Worm (Caenorhabditis elegans) whole organism, L3 larva: ENCODE results near the gene brd-1.

Source experiments
- R02D3.7 ChIP-seq: fragments of 150-350 bp; optimal IDR thresholded peaks from 2 replicates; lab custom pipeline; 2014; ENCODE audit warnings: missing biosample characterization, missing genetic modification characterization
- aly-2 ChIP-seq: fragments of 150-350 bp; optimal IDR thresholded peaks from 2 replicates; lab custom pipeline; 2014; ENCODE audit warnings: missing biosample characterization, missing genetic modification characterization
- ama-1 ChIP-seq: fragments of 150-350 bp; optimal IDR thresholded peaks from 2 replicates; lab custom pipeline; 2018
- ceh-28 ChIP-seq: fragments of 150-350 bp; optimal IDR thresholded peaks from 2 replicates; lab custom pipeline; 2014; ENCODE audit warnings: missing biosample characterization, missing genetic modification reagents, missing genetic modification characterization
- ceh-82 ChIP-seq: fragments of 150-350 bp; optimal IDR thresholded peaks from 2 replicates; lab custom pipeline; 2014; ENCODE audit warnings: missing biosample characterization, missing genetic modification characterization
- ceh-9 ChIP-seq: sonication (generic microtip); optimal IDR thresholded peaks from 2 replicates; lab custom pipeline; 2018; ENCODE audit warnings: missing biosample characterization, missing genetic modification characterization
- daf-12 ChIP-seq: fragments of 150-350 bp; optimal IDR thresholded peaks from 2 replicates; lab custom pipeline; 2014; ENCODE audit warnings: missing biosample characterization, missing genetic modification reagents, missing genetic modification characterization
- egl-27 ChIP-seq: sonication (generic microtip); optimal IDR thresholded peaks from 4 replicates; lab custom pipeline; 2017; ENCODE audit warnings: missing biosample characterization, missing genetic modification reagents, missing genetic modification characterization
- elt-1 ChIP-seq: fragments of 150-350 bp; optimal IDR thresholded peaks from 2 replicates; lab custom pipeline; 2014; ENCODE audit warnings: missing biosample characterization, missing genetic modification characterization
- elt-2 ChIP-seq: sonication (generic microtip); optimal IDR thresholded peaks from 2 replicates; lab custom pipeline; 2016; ENCODE audit warnings: missing genetic modification reagents, mild to moderate bottlenecking, missing genetic modification characterization, missing compliant biosample characterization
- elt-3 ChIP-seq, 3 experiments: fragments of 150-350 bp in 1 of 3; sonication (generic microtip) in 2 of 3; optimal IDR thresholded peaks; 2 replicates in 2 of 3; 4 replicates in 1 of 3; lab custom pipeline; 2014 to 2017; ENCODE audit warnings: missing biosample characterization in 3 of 3, missing genetic modification characterization in 3 of 3
- fkh-10 ChIP-seq: sonication (generic microtip); optimal IDR thresholded peaks from 2 replicates; lab custom pipeline; 2017; ENCODE audit warnings: missing biosample characterization, missing genetic modification reagents, missing genetic modification characterization
- fkh-2 ChIP-seq: fragments of 150-350 bp; optimal IDR thresholded peaks from 2 replicates; lab custom pipeline; 2014; ENCODE audit warnings: missing biosample characterization, missing genetic modification reagents, missing genetic modification characterization
- hmg-11 ChIP-seq: sonication (generic microtip); optimal IDR thresholded peaks from 2 replicates; lab custom pipeline; 2016; ENCODE audit warnings: missing genetic modification characterization, missing compliant biosample characterization
- jun-1 ChIP-seq: fragments of 150-350 bp; optimal IDR thresholded peaks from 2 replicates; lab custom pipeline; 2014; ENCODE audit warnings: missing biosample characterization, missing genetic modification reagents, missing genetic modification characterization
- lin-15B ChIP-seq: fragments of 150-350 bp; optimal IDR thresholded peaks from 2 replicates; lab custom pipeline; 2014; ENCODE audit warnings: missing biosample characterization, missing genetic modification characterization
- lsy-12 ChIP-seq: sonication (generic microtip); optimal IDR thresholded peaks from 2 replicates; lab custom pipeline; 2016; ENCODE audit warnings: mild to moderate bottlenecking, missing genetic modification characterization, missing compliant biosample characterization
- mdl-1 ChIP-seq: fragments of 150-350 bp; optimal IDR thresholded peaks from 2 replicates; lab custom pipeline; 2014; ENCODE audit warnings: missing biosample characterization, missing genetic modification characterization
- nfya-1 ChIP-seq: sonication (generic microtip); optimal IDR thresholded peaks from 2 replicates; lab custom pipeline; 2017; ENCODE audit warnings: missing genetic modification characterization, mild to moderate bottlenecking, missing compliant biosample characterization, antibody characterized with exemption, moderate library complexity; ENCODE audit not compliant: insufficient read depth
- nhr-11 ChIP-seq: fragments of 150-350 bp; optimal IDR thresholded peaks from 2 replicates; lab custom pipeline; 2014; ENCODE audit warnings: missing biosample characterization, missing genetic modification characterization
- nhr-23 ChIP-seq: fragments of 150-350 bp; optimal IDR thresholded peaks from 2 replicates; lab custom pipeline; 2014; ENCODE audit warnings: missing biosample characterization, missing genetic modification reagents, missing genetic modification characterization
- nhr-237 ChIP-seq: fragments of 150-350 bp; optimal IDR thresholded peaks from 2 replicates; lab custom pipeline; 2014; ENCODE audit warnings: missing biosample characterization, missing genetic modification characterization
- nhr-25 ChIP-seq: sonication (generic microtip); optimal IDR thresholded peaks from 2 replicates; lab custom pipeline; 2017; ENCODE audit warnings: missing biosample characterization, missing genetic modification characterization
- nhr-28 ChIP-seq: fragments of 150-350 bp; optimal IDR thresholded peaks from 2 replicates; lab custom pipeline; 2014; ENCODE audit warnings: missing biosample characterization, missing genetic modification characterization
- nhr-43 ChIP-seq: sonication (generic microtip); optimal IDR thresholded peaks from 2 replicates; lab custom pipeline; 2016; ENCODE audit warnings: mild to moderate bottlenecking, missing genetic modification characterization, missing compliant biosample characterization; ENCODE audit not compliant: poor library complexity, severe bottlenecking
- nhr-67 ChIP-seq: fragments of 150-350 bp; optimal IDR thresholded peaks from 2 replicates; lab custom pipeline; 2014; ENCODE audit warnings: missing biosample characterization, missing genetic modification characterization
- nhr-76 ChIP-seq: fragments of 150-350 bp; sonication (generic microtip); optimal IDR thresholded peaks from 5 replicates; lab custom pipeline; 2014; ENCODE audit warnings: missing biosample characterization, missing genetic modification characterization
- pha-4 ChIP-seq: fragments of 150-350 bp; optimal IDR thresholded peaks from 2 replicates; lab custom pipeline; 2014; ENCODE audit warnings: missing biosample characterization, missing genetic modification reagents, missing genetic modification characterization
- pqm-1 ChIP-seq: fragments of 150-350 bp; optimal IDR thresholded peaks from 2 replicates; lab custom pipeline; 2017; ENCODE audit warnings: missing biosample characterization, missing genetic modification characterization, inconsistent platforms
- skn-1 ChIP-seq: fragments of 150-350 bp; optimal IDR thresholded peaks from 2 replicates; lab custom pipeline; 2014; ENCODE audit warnings: missing biosample characterization, missing genetic modification characterization
- snpc-4 ChIP-seq: fragments of 150-350 bp; optimal IDR thresholded peaks from 2 replicates; lab custom pipeline; 2014; ENCODE audit warnings: missing biosample characterization, missing genetic modification characterization
- tbx-2 ChIP-seq: sonication (generic microtip); optimal IDR thresholded peaks from 2 replicates; lab custom pipeline; 2016; ENCODE audit warnings: mild to moderate bottlenecking, missing genetic modification characterization, missing compliant biosample characterization
- unc-62 ChIP-seq: fragments of 150-350 bp; sonication (generic microtip); optimal IDR thresholded peaks from 4 replicates; lab custom pipeline; 2014; ENCODE audit warnings: missing biosample characterization, missing genetic modification reagents, missing genetic modification characterization
- zag-1 ChIP-seq: fragments of 150-350 bp; optimal IDR thresholded peaks from 2 replicates; lab custom pipeline; 2014; ENCODE audit warnings: missing biosample characterization, missing genetic modification characterization
- ztf-11 ChIP-seq: fragments of 150-350 bp; optimal IDR thresholded peaks from 2 replicates; lab custom pipeline; 2014; ENCODE audit warnings: missing biosample characterization, missing genetic modification characterization
- ztf-4 ChIP-seq: fragments of 150-350 bp; optimal IDR thresholded peaks from 2 replicates; lab custom pipeline; 2014; ENCODE audit warnings: missing biosample characterization, missing genetic modification characterization

The brd-1 gene

DNA sequence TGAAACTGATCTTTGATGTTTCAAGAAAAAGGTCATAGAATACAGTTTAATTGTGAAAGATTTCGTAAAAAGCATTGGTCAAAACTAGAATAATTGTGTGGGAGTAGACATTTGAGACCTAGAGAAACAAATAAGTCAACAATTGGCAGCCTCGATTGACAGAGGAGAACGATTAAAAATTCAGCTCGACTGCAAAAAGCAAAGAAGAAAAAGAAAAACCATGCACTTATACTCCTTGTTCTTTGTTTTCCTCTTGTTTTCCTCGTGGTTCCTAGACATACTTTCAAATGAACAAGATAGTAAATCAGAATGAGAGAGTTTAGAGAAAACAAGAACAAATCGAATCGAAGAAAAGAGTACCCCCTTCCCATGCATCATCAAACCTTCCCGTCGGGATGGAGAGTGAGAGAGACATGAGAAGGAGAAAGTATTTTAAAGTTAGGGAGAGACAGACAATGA is 31.9 kb downstream of the brd-1 start:
- TF ChIP-seq nhr-25 (tag; lab: Kevin White, UChicago) (peak; percentile 3), aly-2 (tag; lab: Kevin White, UChicago) (no peak), nhr-11 (no peak), nhr-237 (tag; lab: Kevin White, UChicago) (no peak), pha-4 (tag; lab: Kevin White, UChicago) (peak; percentile 79), skn-1 (tag; lab: Kevin White, UChicago) (peak; percentile 31), jun-1 (tag; lab: Kevin White, UChicago) (peak; percentile 81), mdl-1 (peak; percentile 14), lsy-12 (tag; lab: Kevin White, UChicago) (no peak), nhr-76 (tag; lab: Kevin White, UChicago) (no peak), fkh-2 (tag; lab: Kevin White, UChicago) (no peak), nhr-23 (tag; lab: Kevin White, UChicago) (peak; percentile 63), daf-12 (tag; lab: Kevin White, UChicago) (no peak), nhr-28 (tag; lab: Kevin White, UChicago) (no peak), ztf-11 (tag; lab: Kevin White, UChicago) (no peak), fkh-10 (GFP tag; lab: Kevin White, UChicago) (no peak), elt-3 (tag; optimal IDR thresholded peaks at IDR 0.05; lab: Kevin White, UChicago) (no peak), ceh-82 (tag; lab: Kevin White, UChicago) (no peak), ceh-9 (tag; lab: Kevin White, UChicago) (no peak), zag-1 (tag; lab: Kevin White, UChicago) (no peak), elt-1 (tag; lab: Kevin White, UChicago) (no peak), ama-1 (lab: Kevin White, UChicago) (no peak), ceh-28 (tag; lab: Kevin White, UChicago) (peak; percentile 36), egl-27 (tag; lab: Kevin White, UChicago) (no peak), nfya-1 (tag; lab: Kevin White, UChicago) (peak; percentile 33), R02D3.7 (no peak), nhr-67 (tag; lab: Kevin White, UChicago) (no peak), snpc-4 (tag; lab: Kevin White, UChicago) (no peak), hmg-11 (tag; lab: Kevin White, UChicago) (no peak), pqm-1 (tag; lab: Kevin White, UChicago) (peak; percentile 79), lin-15B (tag; lab: Kevin White, UChicago) (peak; percentile 29), ztf-4 (no peak), nhr-43 (tag; lab: Kevin White, UChicago) (no peak), elt-2 (tag; lab: Kevin White, UChicago) (peak; percentile 77), unc-62 (GFP tag; lab: Kevin White, UChicago) (no peak), tbx-2 (tag; lab: Kevin White, UChicago) (no peak)

ce11 chrIII:6856709-6857108 is 32.6 kb downstream of the brd-1 start, which contains the start of gene zak-1:
Gene zak-1, minus strand, starts transcription at chrIII:6856809.
- no peak for TF ChIP-seq nhr-237 (tag; lab: Kevin White, UChicago)
- no peak for TF ChIP-seq elt-3 (tag; optimal IDR thresholded peaks at IDR 0.05; lab: Kevin White, UChicago)

- TF ChIP-seq jun-1 (tag; lab: Kevin White, UChicago) (peak; percentile 58), pqm-1 (tag; lab: Kevin White, UChicago) (peak; percentile 75), elt-2 (tag; lab: Kevin White, UChicago) (peak; percentile 97), ceh-82 (tag; lab: Kevin White, UChicago) (no peak), fkh-10 (GFP tag; lab: Kevin White, UChicago) (no peak)
Measured at ce11 chrIII:6850255-6850654, 39.0 kb downstream of the brd-1 start, which contains the start of gene srv-1. Gene srv-1, plus strand, starts transcription at chrIII:6850385.

- TF ChIP-seq elt-2 (tag; lab: Kevin White, UChicago) = peak; percentile 86
- TF ChIP-seq pqm-1 (tag; lab: Kevin White, UChicago) = peak; percentile 41
- TF ChIP-seq skn-1 (tag; lab: Kevin White, UChicago) = peak; percentile 24
- TF ChIP-seq nhr-25 (tag; lab: Kevin White, UChicago) = no peak
Measured at ce11 chrIII:6848654-6849204, 40.6 kb downstream of the brd-1 start, which contains the start of gene dhhc-5. Gene dhhc-5, minus strand, starts transcription at chrIII:6849059.
